Worm (Caenorhabditis elegans) whole organism, L1 larva: ENCODE data around the gene Y105C5A.8.

ENCODE experiments used
- C04F5.9 ChIP-seq: sonication (generic microtip); optimal IDR thresholded peaks from 2 replicates; lab custom pipeline; 2016; ENCODE audit warnings: missing genetic modification characterization, missing compliant biosample characterization
- C16A3.4 ChIP-seq: fragments of 150-350 bp; optimal IDR thresholded peaks from 2 replicates; lab custom pipeline; 2014; ENCODE audit warnings: missing biosample characterization, missing genetic modification characterization
- alr-1 ChIP-seq: fragments of 200-800 bp; sonication (Bioruptor generic); optimal IDR thresholded peaks from 2 replicates; lab custom pipeline; 2018; ENCODE audit warnings: borderline replicate concordance, mild to moderate bottlenecking, missing genetic modification characterization, missing compliant biosample characterization
- ama-1 ChIP-seq: fragments of 150-350 bp; optimal IDR thresholded peaks from 2 replicates; lab custom pipeline; 2014
- blmp-1 ChIP-seq: fragments of 150-350 bp; optimal IDR thresholded peaks from 2 replicates; lab custom pipeline; 2014; ENCODE audit warnings: missing biosample characterization, missing genetic modification characterization
- ceh-8 ChIP-seq: fragments of 200-800 bp; sonication (Bioruptor generic); optimal IDR thresholded peaks from 2 replicates; lab custom pipeline; 2018; ENCODE audit warnings: mild to moderate bottlenecking, missing genetic modification characterization, moderate library complexity, missing compliant biosample characterization
- ceh-82 ChIP-seq, 3 experiments: fragments of 150-350 bp in 1 of 3; sonication (generic microtip) in 2 of 3; optimal IDR thresholded peaks; 2 replicates each; lab custom pipeline; 2014 to 2017; ENCODE audit warnings: missing biosample characterization in 3 of 3, missing genetic modification characterization in 3 of 3
- dpl-1 ChIP-seq, 3 experiments: fragments of 150-350 bp in 2 of 3; sonication (generic microtip) in 1 of 3; optimal IDR thresholded peaks; 2 replicates each; lab custom pipeline; 2014 to 2017; ENCODE audit warnings: missing biosample characterization in 3 of 3, missing genetic modification characterization in 3 of 3, missing genetic modification reagents in 3 of 3
- efl-1 ChIP-seq, 4 experiments: fragments of 150-350 bp; optimal IDR thresholded peaks in 3 of 4; peaks in 1 of 4; 1 replicate in 1 of 4; 2 replicates in 3 of 4; lab custom pipeline; 2014; ENCODE audit warnings: missing biosample characterization in 2 of 4, missing genetic modification characterization in 2 of 4, missing genetic modification reagents in 2 of 4
- efl-3 ChIP-seq: fragments of 200-800 bp; sonication (Bioruptor generic); optimal IDR thresholded peaks from 2 replicates; lab custom pipeline; 2018; ENCODE audit warnings: mild to moderate bottlenecking, missing genetic modification characterization, missing compliant biosample characterization
- elt-2 ChIP-seq: sonication (generic microtip); optimal IDR thresholded peaks from 2 replicates; lab custom pipeline; 2016; ENCODE audit warnings: missing genetic modification characterization, mild to moderate bottlenecking, inconsistent platforms, missing compliant biosample characterization, missing genetic modification reagents
- elt-3 ChIP-seq, 6 experiments: fragments of 150-350 bp in 1 of 6; sonication (generic microtip); optimal IDR thresholded peaks; 2 replicates each; lab custom pipeline; 2017 to 2018; ENCODE audit warnings: missing biosample characterization in 6 of 6, missing genetic modification characterization in 6 of 6, inconsistent platforms in 1 of 6
- fkh-10 ChIP-seq: sonication (generic microtip); optimal IDR thresholded peaks from 2 replicates; lab custom pipeline; 2017; ENCODE audit warnings: missing biosample characterization, missing genetic modification reagents, missing genetic modification characterization
- fkh-4 ChIP-seq: sonication (generic microtip); optimal IDR thresholded peaks from 2 replicates; lab custom pipeline; 2016; ENCODE audit warnings: missing compliant biosample characterization, missing genetic modification characterization, borderline replicate concordance
- fkh-8 ChIP-seq: sonication (generic microtip); optimal IDR thresholded peaks from 2 replicates; lab custom pipeline; 2016; ENCODE audit warnings: mild to moderate bottlenecking, missing genetic modification characterization, missing compliant biosample characterization
- grh-1 ChIP-seq: fragments of 200-800 bp; sonication (Bioruptor generic); IDR thresholded peaks from 2 replicates; pipeline ENCODE4 v1.3.6; 2022; ENCODE audit warnings: missing genetic modification reagents, missing genetic modification characterization, missing compliant biosample characterization
- hlh-4 ChIP-seq: sonication (generic microtip); optimal IDR thresholded peaks from 2 replicates; lab custom pipeline; 2016; ENCODE audit warnings: mild to moderate bottlenecking, missing genetic modification characterization, missing compliant biosample characterization
- hpl-2 ChIP-seq: fragments of 150-350 bp; optimal IDR thresholded peaks from 2 replicates; lab custom pipeline; 2014; ENCODE audit warnings: missing biosample characterization, missing genetic modification reagents, missing genetic modification characterization
- irx-1 ChIP-seq: sonication (generic microtip); optimal IDR thresholded peaks from 2 replicates; lab custom pipeline; 2016; ENCODE audit warnings: missing genetic modification characterization, missing compliant biosample characterization
- isw-1 ChIP-seq: fragments of 200-800 bp; sonication (Bioruptor generic); IDR thresholded peaks from 2 replicates; pipeline ENCODE4 v1.3.6; 2022; ENCODE audit warnings: missing genetic modification characterization, missing compliant biosample characterization
- lin-13 ChIP-seq: fragments of 150-350 bp; optimal IDR thresholded peaks from 2 replicates; lab custom pipeline; 2014; ENCODE audit warnings: missing biosample characterization, missing genetic modification reagents, missing genetic modification characterization
- lin-14 ChIP-seq: fragments of 200-800 bp; sonication (Bioruptor generic); optimal IDR thresholded peaks from 2 replicates; lab custom pipeline; 2018; ENCODE audit warnings: mild to moderate bottlenecking, missing genetic modification characterization, moderate library complexity, missing compliant biosample characterization
- lir-3 ChIP-seq: sonication (generic microtip); optimal IDR thresholded peaks from 2 replicates; lab custom pipeline; 2016; ENCODE audit warnings: mild to moderate bottlenecking, missing genetic modification characterization, moderate library complexity, missing compliant biosample characterization; ENCODE audit not compliant: poor library complexity
- lsy-2 ChIP-seq, 2 experiments: fragments of 150-350 bp; optimal IDR thresholded peaks; 2 replicates each; lab custom pipeline; 2014; ENCODE audit warnings: missing biosample characterization in 2 of 2, missing genetic modification characterization in 2 of 2
- mab-9 ChIP-seq: fragments of 200-800 bp; sonication (Bioruptor generic); IDR thresholded peaks from 2 replicates; pipeline ENCODE4 v1.3.6; 2022; ENCODE audit warnings: missing genetic modification reagents, missing genetic modification characterization, missing compliant biosample characterization
- mdl-1 ChIP-seq, 2 experiments: fragments of 150-350 bp; optimal IDR thresholded peaks; 2 replicates each; lab custom pipeline; 2014 to 2017; ENCODE audit warnings: missing biosample characterization in 2 of 2, missing genetic modification characterization in 2 of 2, inconsistent platforms in 1 of 2
- mef-2 ChIP-seq: fragments of 150-350 bp; optimal IDR thresholded peaks from 2 replicates; lab custom pipeline; 2014; ENCODE audit warnings: missing biosample characterization, missing genetic modification characterization
- mep-1 ChIP-seq: fragments of 150-350 bp; optimal IDR thresholded peaks from 2 replicates; lab custom pipeline; 2014; ENCODE audit warnings: missing biosample characterization, missing genetic modification characterization
- nhr-11 ChIP-seq: fragments of 150-350 bp; optimal IDR thresholded peaks from 2 replicates; lab custom pipeline; 2014; ENCODE audit warnings: missing biosample characterization, missing genetic modification characterization
- nhr-237 ChIP-seq: fragments of 150-350 bp; optimal IDR thresholded peaks from 2 replicates; lab custom pipeline; 2014; ENCODE audit warnings: missing biosample characterization, missing genetic modification characterization
- nhr-47 ChIP-seq: sonication (generic microtip); optimal IDR thresholded peaks from 2 replicates; lab custom pipeline; 2016; ENCODE audit warnings: mild to moderate bottlenecking, missing genetic modification characterization, moderate library complexity, missing compliant biosample characterization
- nhr-77 ChIP-seq: fragments of 150-350 bp; optimal IDR thresholded peaks from 2 replicates; lab custom pipeline; 2014; ENCODE audit warnings: missing biosample characterization, missing genetic modification characterization
- nhr-90 ChIP-seq: sonication (generic microtip); optimal IDR thresholded peaks from 2 replicates; lab custom pipeline; 2016; ENCODE audit warnings: mild to moderate bottlenecking, missing genetic modification characterization, missing compliant biosample characterization; ENCODE audit not compliant: poor library complexity
- pax-3 ChIP-seq: fragments of 200-800 bp; sonication (Bioruptor generic); optimal IDR thresholded peaks from 2 replicates; lab custom pipeline; 2018; ENCODE audit warnings: mild to moderate bottlenecking, missing genetic modification characterization, moderate library complexity, missing compliant biosample characterization
- pqm-1 ChIP-seq: sonication (generic microtip); optimal IDR thresholded peaks from 3 replicates; lab custom pipeline; 2017; ENCODE audit warnings: missing biosample characterization, missing genetic modification characterization
- rnt-1 ChIP-seq: sonication (generic microtip); optimal IDR thresholded peaks from 2 replicates; lab custom pipeline; 2016; ENCODE audit warnings: mild to moderate bottlenecking, missing genetic modification characterization, moderate library complexity, missing compliant biosample characterization
- skn-1 ChIP-seq: fragments of 150-350 bp; optimal IDR thresholded peaks from 2 replicates; lab custom pipeline; 2014; ENCODE audit warnings: missing biosample characterization, missing genetic modification characterization
- snu-23 ChIP-seq: sonication (generic microtip); optimal IDR thresholded peaks from 2 replicates; lab custom pipeline; 2016; ENCODE audit warnings: missing genetic modification characterization, missing compliant biosample characterization
- sox-4 ChIP-seq: sonication (generic microtip); optimal IDR thresholded peaks from 2 replicates; lab custom pipeline; 2016; ENCODE audit warnings: missing genetic modification characterization, missing compliant biosample characterization
- swsn-7 ChIP-seq: sonication (generic microtip); optimal IDR thresholded peaks from 2 replicates; lab custom pipeline; 2016; ENCODE audit warnings: missing genetic modification characterization, missing compliant biosample characterization
- unc-30 ChIP-seq: sonication (generic microtip); optimal IDR thresholded peaks from 2 replicates; lab custom pipeline; 2017; ENCODE audit warnings: missing biosample characterization, missing genetic modification characterization
- unc-86 ChIP-seq: sonication (generic microtip); optimal IDR thresholded peaks from 2 replicates; lab custom pipeline; 2016; ENCODE audit warnings: missing genetic modification characterization, missing compliant biosample characterization
- vab-15 ChIP-seq: sonication (generic microtip); optimal IDR thresholded peaks from 2 replicates; lab custom pipeline; 2017; ENCODE audit warnings: missing genotype, mild to moderate bottlenecking, missing genetic modification characterization, missing compliant biosample characterization
- xbp-1 ChIP-seq: sonication (generic microtip); optimal IDR thresholded peaks from 2 replicates; lab custom pipeline; 2016; ENCODE audit warnings: missing genetic modification characterization, missing compliant biosample characterization
- ztf-4 ChIP-seq: fragments of 150-350 bp; optimal IDR thresholded peaks from 2 replicates; lab custom pipeline; 2014; ENCODE audit warnings: missing biosample characterization, missing genetic modification characterization

Gene Y105C5A.8

ce11 chrIV:15616971-15617370, at the start of gene Y105C5A.8:
TSS of gene Y105C5A.8 (minus strand) at chrIV:15617071.
- TF ChIP-seq hpl-2: no peak
- TF ChIP-seq lin-14 (GFP tag; lab: Kevin White, UChicago): no peak
- TF ChIP-seq nhr-11 (tag; lab: Kevin White, UChicago): no peak
- no peak for TF ChIP-seq pax-3
- TF ChIP-seq ceh-8: no peak
- TF ChIP-seq blmp-1 (tag; lab: Kevin White, UChicago): no peak
- no peak for TF ChIP-seq vab-15 (tag; lab: Kevin White, UChicago)
- TF ChIP-seq nhr-237 (tag; lab: Kevin White, UChicago): no peak
- no peak for TF ChIP-seq nhr-47
- no peak for TF ChIP-seq mef-2 (tag; lab: Kevin White, UChicago)
- no peak for TF ChIP-seq hlh-4 (tag; lab: Kevin White, UChicago)
- TF ChIP-seq alr-1: no peak
- TF ChIP-seq irx-1 (tag; lab: Kevin White, UChicago): no peak
- no peak for TF ChIP-seq grh-1
- TF ChIP-seq efl-3 (GFP tag; lab: Kevin White, UChicago): no peak
- TF ChIP-seq lsy-2 (tag; optimal IDR thresholded peaks at IDR 0.05; lab: Kevin White, UChicago): no peak
- TF ChIP-seq elt-2: no peak
- no peak for TF ChIP-seq fkh-8
- TF ChIP-seq fkh-4: no peak
- TF ChIP-seq, all 84 proteins: peak for 0

ce11 chrIV:15658444-15658843, 41.6 kb upstream of the Y105C5A.8 start:
- TF ChIP-seq efl-1 (optimal IDR thresholded peaks at IDR 0.05; lab: Kevin White, UChicago) (no peak), efl-1 (GFP tag; optimal IDR thresholded peaks at IDR 0.05 in 1 of 2; lab: Kevin White, UChicago) (peak in 1 of 2 experiments; percentile 7), unc-30 (tag; lab: Kevin White, UChicago) (no peak)
- TF ChIP-seq, all 84 proteins: peak for 1

- TF ChIP-seq xbp-1 (tag; lab: Kevin White, UChicago) (no peak), mep-1 (tag; lab: Kevin White, UChicago) (peak; percentile 39)
Observed at ce11 chrIV:15648245-15648644, 31.4 kb upstream of the Y105C5A.8 start.

- peak; percentile 93 for TF ChIP-seq mab-9 (GFP tag; lab: Robert Waterston, UW)
- TF ChIP-seq lin-13 (GFP tag; lab: Kevin White, UChicago): peak; percentile 78
- peak; percentile 87 for TF ChIP-seq nhr-77 (tag; lab: Kevin White, UChicago)
- TF ChIP-seq skn-1 (tag; lab: Kevin White, UChicago): peak; percentile 55
- peak; percentile 93 for TF ChIP-seq ztf-4 (tag; lab: Kevin White, UChicago)
- TF ChIP-seq rnt-1 (tag; lab: Kevin White, UChicago): peak; percentile 92
- peak; percentile 100 for TF ChIP-seq swsn-7 (tag; lab: Kevin White, UChicago)
- TF ChIP-seq nhr-237 (tag; lab: Kevin White, UChicago): peak; percentile 87
- peak; percentile 96 for TF ChIP-seq snu-23
- peak; percentile 70 for TF ChIP-seq sox-4 (tag; lab: Kevin White, UChicago)
- TF ChIP-seq blmp-1 (tag; lab: Kevin White, UChicago): peak; percentile 44
- peak; percentile 95 for TF ChIP-seq lin-14 (GFP tag; lab: Kevin White, UChicago)
- peak; percentile 53 for TF ChIP-seq C04F5.9 (tag; lab: Kevin White, UChicago)
- TF ChIP-seq lir-3 (tag; lab: Kevin White, UChicago): peak; percentile 81
- peak; percentile 73 for TF ChIP-seq fkh-10 (GFP tag; lab: Kevin White, UChicago)
- peak; percentile 72 to 79 (median 74) for TF ChIP-seq ceh-82 (tag; optimal IDR thresholded peaks at IDR 0.05; lab: Kevin White, UChicago)
- TF ChIP-seq nhr-90: peak; percentile 97
- peak in 2 of 6 experiments; percentile 29 to 57 for TF ChIP-seq elt-3 (tag; optimal IDR thresholded peaks at IDR 0.05; lab: Kevin White, UChicago)
- peak; percentile 92 for TF ChIP-seq hpl-2
- TF ChIP-seq isw-1: peak; percentile 92
- TF ChIP-seq ama-1 (lab: Kevin White, UChicago): peak; percentile 71
- peak in 1 of 2 experiments; percentile 87 for TF ChIP-seq mdl-1 (tag; optimal IDR thresholded peaks at IDR 0.05; lab: Kevin White, UChicago)
- peak; percentile 20 for TF ChIP-seq vab-15 (tag; lab: Kevin White, UChicago)
- peak; percentile 82 for TF ChIP-seq C16A3.4 (tag; lab: Kevin White, UChicago)
- peak; percentile 66 for TF ChIP-seq fkh-4
- peak; percentile 2 for TF ChIP-seq pqm-1 (tag; lab: Kevin White, UChicago)
- TF ChIP-seq unc-86 (tag; lab: Kevin White, UChicago): peak; percentile 98
- TF ChIP-seq dpl-1 (GFP tag; optimal IDR thresholded peaks at IDR 0.05; lab: Kevin White, UChicago): peak; percentile 60 to 73 (median 63)
- peak; percentile 90 to 91 for TF ChIP-seq lsy-2 (tag; optimal IDR thresholded peaks at IDR 0.05; lab: Kevin White, UChicago)
Observed at ce11 chrIV:15646418-15647220, 29.7 kb upstream of the Y105C5A.8 start, which contains the start of the genes Y105C5A.1268 and Y105C5A.1272. TSS of gene Y105C5A.1268 (minus strand) at chrIV:15646468. TSS of gene Y105C5A.1272 (plus strand) at chrIV:15646992.
